Fruit fly (Drosophila melanogaster) whole organism: ENCODE measurements around the gene cav.

Source experiments
- CG8478 ChIP-seq: fragments of >200 bp; optimal IDR thresholded peaks from 2 replicates; lab custom pipeline; 2018; ENCODE audit warnings: inconsistent platforms
- Dll ChIP-seq: fragments of >200 bp; optimal IDR thresholded peaks from 2 replicates; lab custom pipeline; 2017
- EcR ChIP-seq, 2 experiments: fragments of >200 bp; optimal IDR thresholded peaks; 2 replicates each; lab custom pipeline; 2017; ENCODE audit warnings: missing biosample characterization in 2 of 2, missing genetic modification characterization in 2 of 2, missing genetic modification reagents in 2 of 2
- pan ChIP-seq: fragments of >200 bp; optimal IDR thresholded peaks from 2 replicates; lab custom pipeline; 2017
- psq ChIP-seq: fragments of >200 bp; optimal IDR thresholded peaks from 2 replicates; lab custom pipeline; 2017
- usp ChIP-seq: fragments of >200 bp; optimal IDR thresholded peaks from 2 replicates; lab custom pipeline; 2017; ENCODE audit warnings: missing biosample characterization, missing genetic modification characterization, mixed read lengths

The cav gene

dm6 chr3R:24213644-24214043 lies 7.3 kb upstream of the cav start:
- TF ChIP-seq usp (no peak), CG8478 (lab: Kevin White, UChicago) (no peak), Dll (lab: Kevin White, UChicago) (no peak), EcR (GFP tag; optimal IDR thresholded peaks at IDR 0.05; lab: Kevin White, UChicago) (no peak), pan (lab: Kevin White, UChicago) (no peak), psq (no peak)

dm6 chr3R:24216017-24216416 lies 4.9 kb upstream of the cav start:
- TF ChIP-seq EcR (GFP tag; optimal IDR thresholded peaks at IDR 0.05; lab: Kevin White, UChicago) (no peak), CG8478 (lab: Kevin White, UChicago) (no peak), Dll (lab: Kevin White, UChicago) (no peak), pan (lab: Kevin White, UChicago) (no peak), usp (no peak), psq (no peak)

- no peak for TF ChIP-seq usp
- no peak for TF ChIP-seq CG8478 (lab: Kevin White, UChicago)
- peak; percentile 74 for TF ChIP-seq Dll (lab: Kevin White, UChicago)
- TF ChIP-seq EcR (GFP tag; optimal IDR thresholded peaks at IDR 0.05; lab: Kevin White, UChicago): no peak
- no peak for TF ChIP-seq psq
- no peak for TF ChIP-seq pan (lab: Kevin White, UChicago)
Measured at dm6 chr3R:24218565-24218964, 2.3 kb upstream of the cav start, which contains the start of gene CG17786. CG17786 (minus strand) TSS chr3R:24218718.

- no peak for TF ChIP-seq psq
- TF ChIP-seq usp: no peak
Measured at dm6 chr3R:24219093-24219492, 1.8 kb upstream of the cav start.

dm6 chr3R:24221334-24222302 lies 715 bp downstream of the cav start, which contains the start of gene twin:
twin (minus strand) TSS chr3R:24221965.
- TF ChIP-seq pan (lab: Kevin White, UChicago) (peak; percentile 34), usp (no peak)

dm6 chr3R:24226744-24227143 lies 5.8 kb downstream of the cav start, which contains the start of the genes Spps and CG13609:
Spps (minus strand) TSS chr3R:24226934.
CG13609 (plus strand) TSS chr3R:24227023.
- TF ChIP-seq Dll (lab: Kevin White, UChicago) (no peak), EcR (GFP tag; optimal IDR thresholded peaks at IDR 0.05; lab: Kevin White, UChicago) (no peak), usp (no peak), CG8478 (lab: Kevin White, UChicago) (no peak), pan (lab: Kevin White, UChicago) (no peak), psq (no peak)

- TF ChIP-seq usp (no peak), psq (no peak), pan (lab: Kevin White, UChicago) (no peak), CG8478 (lab: Kevin White, UChicago) (no peak), Dll (lab: Kevin White, UChicago) (no peak), EcR (GFP tag; optimal IDR thresholded peaks at IDR 0.05; lab: Kevin White, UChicago) (no peak)
Measured at dm6 chr3R:24228675-24229074, 7.8 kb downstream of the cav start, which contains the start of gene Acp95EF. Acp95EF (plus strand) TSS chr3R:24228975.

- TF ChIP-seq Dll (lab: Kevin White, UChicago) (no peak), EcR (GFP tag; optimal IDR thresholded peaks at IDR 0.05; lab: Kevin White, UChicago) (no peak), psq (no peak), pan (lab: Kevin White, UChicago) (no peak), usp (no peak), CG8478 (lab: Kevin White, UChicago) (no peak)
Measured at dm6 chr3R:24229870-24230422, 9.0 kb downstream of the cav start, which contains the start of gene Spase22-23. Spase22-23 (minus strand) TSS chr3R:24230035.

- peak; percentile 59 for TF ChIP-seq CG8478 (lab: Kevin White, UChicago)
- TF ChIP-seq EcR (GFP tag; optimal IDR thresholded peaks at IDR 0.05; lab: Kevin White, UChicago): no peak
Measured at dm6 chr3R:24230423-24231205, 9.7 kb downstream of the cav start, which contains the start of gene mask. mask (plus strand) TSS chr3R:24230562.

dm6 chr3R:24231206-24231502 lies 10.3 kb downstream of the cav start:
- TF ChIP-seq psq (no peak), EcR (GFP tag; optimal IDR thresholded peaks at IDR 0.05; lab: Kevin White, UChicago) (no peak), usp (no peak), CG8478 (lab: Kevin White, UChicago) (no peak), Dll (lab: Kevin White, UChicago) (no peak), pan (lab: Kevin White, UChicago) (no peak)

dm6 chr3R:24231914-24232313 lies 11.0 kb downstream of the cav start:
- TF ChIP-seq EcR (GFP tag; optimal IDR thresholded peaks at IDR 0.05; lab: Kevin White, UChicago) (no peak), psq (no peak), CG8478 (lab: Kevin White, UChicago) (no peak), pan (lab: Kevin White, UChicago) (no peak)
